Fruit fly (Drosophila melanogaster): ENCODE data around the gene BBS5.
A peak's percentile ranks its signal among the peaks of the same experiment; 100 is the strongest.

Gene BBS5

DNA sequence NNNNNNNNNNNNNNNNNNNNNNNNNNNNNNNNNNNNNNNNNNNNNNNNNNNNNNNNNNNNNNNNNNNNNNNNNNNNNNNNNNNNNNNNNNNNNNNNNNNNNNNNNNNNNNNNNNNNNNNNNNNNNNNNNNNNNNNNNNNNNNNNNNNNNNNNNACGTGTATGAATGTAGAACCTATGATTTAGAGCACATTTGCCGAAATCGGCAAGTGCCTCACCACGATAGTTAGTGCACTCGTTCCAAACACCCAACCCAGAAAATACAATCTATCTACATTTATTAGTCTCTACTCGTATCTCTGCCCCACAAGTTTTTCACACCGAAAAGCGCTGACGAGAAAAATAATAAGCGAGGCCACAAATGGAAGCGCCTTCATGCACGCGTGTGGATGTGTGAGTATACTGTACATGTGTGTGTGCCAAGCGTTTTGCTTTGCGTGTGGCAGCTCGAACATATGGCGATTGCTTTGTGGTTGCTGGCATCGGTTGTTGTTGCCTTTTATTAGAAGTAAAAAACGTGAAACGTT, 11.9 kb upstream of the BBS5 start (continued):
- TF ChIP-seq CG3163 (GFP tag; optimal IDR thresholded peaks at IDR 0.05): no peak
- no peak for TF ChIP-seq CG17186 (GFP tag; optimal IDR thresholded peaks at IDR 0.05)
- TF ChIP-seq CG16813 (GFP tag; IDR thresholded peaks at IDR 0.05; ENCODE audit: partially characterized antibody): peak; percentile 24; the same call in 1 of the 3 replicates
- no peak for TF ChIP-seq CG16815 (GFP tag; optimal IDR thresholded peaks at IDR 0.05)
- peak; percentile 45 for TF ChIP-seq Hmr (GFP tag; optimal IDR thresholded peaks at IDR 0.05)
- TF ChIP-seq vfl (GFP tag; optimal IDR thresholded peaks at IDR 0.05): no peak
- TF ChIP-seq CG12236 (GFP tag; optimal IDR thresholded peaks at IDR 0.05): no peak
- peak; percentile 31; the same call in 1 of the 3 replicates for TF ChIP-seq knrl (GFP tag; IDR thresholded peaks at IDR 0.05; ENCODE audit: partially characterized antibody)
- no peak for TF ChIP-seq sisA (GFP tag; IDR thresholded peaks at IDR 0.05)
- TF ChIP-seq Atf6 (GFP tag; IDR thresholded peaks at IDR 0.05): no peak
- no peak for TF ChIP-seq cad (GFP tag; optimal IDR thresholded peaks at IDR 0.05)
- TF ChIP-seq caup (GFP tag; optimal IDR thresholded peaks at IDR 0.05; ENCODE audit: severe bottlenecking): no peak
- peak; percentile 38 for TF ChIP-seq CG4424 (GFP tag; optimal IDR thresholded peaks at IDR 0.05)
- TF ChIP-seq sens-2 (GFP tag; IDR thresholded peaks at IDR 0.05): no peak
- TF ChIP-seq Hsf (GFP tag; optimal IDR thresholded peaks at IDR 0.05): peak; percentile 4
- TF ChIP-seq Awh (GFP tag; IDR thresholded peaks at IDR 0.05): no peak
- no peak for TF ChIP-seq az2 (GFP tag; optimal IDR thresholded peaks at IDR 0.05)
- TF ChIP-seq CG10543 (GFP tag; optimal IDR thresholded peaks at IDR 0.05): peak; percentile 3
- no peak for TF ChIP-seq Eip74EF (GFP tag; optimal IDR thresholded peaks at IDR 0.05)
- peak; percentile 14 for TF ChIP-seq slbo (GFP tag; IDR thresholded peaks at IDR 0.05)
- TF ChIP-seq CG4360 (GFP tag; IDR thresholded peaks at IDR 0.05): peak; percentile 89
- no peak for TF ChIP-seq salm (tag; optimal IDR thresholded peaks at IDR 0.05)
- no peak for TF ChIP-seq MBD-R2 (GFP tag; IDR thresholded peaks at IDR 0.05)
- TF ChIP-seq YL-1 (GFP tag; optimal IDR thresholded peaks at IDR 0.05): no peak
- no peak for TF ChIP-seq CG4282 (GFP tag; optimal IDR thresholded peaks at IDR 0.05)
- TF ChIP-seq wdn (GFP tag; IDR thresholded peaks at IDR 0.05): no peak
- no peak for TF ChIP-seq CG1024 (GFP tag; IDR thresholded peaks at IDR 0.05)
- no peak for TF ChIP-seq sd (tag; optimal IDR thresholded peaks at IDR 0.05)
- TF ChIP-seq CG1792 (GFP tag; optimal IDR thresholded peaks at IDR 0.05): no peak
- TF ChIP-seq stwl (tag; optimal IDR thresholded peaks at IDR 0.05): no peak
- no peak for TF ChIP-seq Neu2 (GFP tag; optimal IDR thresholded peaks at IDR 0.05; ENCODE audit: borderline replicate concordance)
- TF ChIP-seq CG3726 (GFP tag; IDR thresholded peaks at IDR 0.05): no peak
- peak; percentile 39 for TF ChIP-seq NfI (GFP tag; optimal IDR thresholded peaks at IDR 0.05)
- TF ChIP-seq nom (GFP tag; optimal IDR thresholded peaks at IDR 0.05): no peak
- peak; percentile 29 for TF ChIP-seq dmrt99B (tag; optimal IDR thresholded peaks at IDR 0.05)
- no peak for TF ChIP-seq dimm (GFP tag; IDR thresholded peaks at IDR 0.05)
- TF ChIP-seq phol (tag; optimal IDR thresholded peaks at IDR 0.05): no peak
- no peak for TF ChIP-seq emc (GFP tag; optimal IDR thresholded peaks at IDR 0.05)
- TF ChIP-seq gsb (GFP tag; IDR thresholded peaks at IDR 0.05): no peak
- no peak for TF ChIP-seq pb (GFP tag; optimal IDR thresholded peaks at IDR 0.05)
- no peak for TF ChIP-seq Nf-YB (GFP tag; optimal IDR thresholded peaks at IDR 0.05)
- no peak for TF ChIP-seq Lim3 (GFP tag; IDR thresholded peaks at IDR 0.05)
- peak; percentile 10 for TF ChIP-seq Xbp1 (GFP tag; optimal IDR thresholded peaks at IDR 0.05)
- no peak for TF ChIP-seq usp (GFP tag; optimal IDR thresholded peaks at IDR 0.05)
- TF ChIP-seq CoRest (tag; optimal IDR thresholded peaks at IDR 0.05): peak; percentile 36
- TF ChIP-seq CG6813 (GFP tag; optimal IDR thresholded peaks at IDR 0.05): no peak
- TF ChIP-seq CG17912 (GFP tag; optimal IDR thresholded peaks at IDR 0.05): peak; percentile 19
- TF ChIP-seq CG13123 (GFP tag; optimal IDR thresholded peaks at IDR 0.05): no peak
- 0 out of 2 replicates have a peak, but pooled peaks have one; percentile 6 for TF ChIP-seq Rx (GFP tag; IDR thresholded peaks at IDR 0.05)
- TF ChIP-seq Dip3 (GFP tag; optimal IDR thresholded peaks at IDR 0.05): no peak
- TF ChIP-seq fd64A (GFP tag; optimal IDR thresholded peaks at IDR 0.05): no peak
